Worm (Caenorhabditis elegans): ENCODE results near the gene srx-60.

- TF ChIP-seq hmbx-1 (tag; optimal IDR thresholded peaks at IDR 0.05): no peak
- no peak for TF ChIP-seq scrt-1 (GFP tag; IDR thresholded peaks at IDR 0.05)
These were observed 30.3 kb downstream of the srx-60 start, which contains the start of gene srw-71 for ce11 chrV:7431016-7431415.
